Fruit fly (Drosophila melanogaster) whole organism: ENCODE measurements around the gene CG15036.

Source experiments
- CG8478 ChIP-seq: fragments of >200 bp; optimal IDR thresholded peaks from 2 replicates; lab custom pipeline; 2018; ENCODE audit warnings: inconsistent platforms
- Dll ChIP-seq: fragments of >200 bp; optimal IDR thresholded peaks from 2 replicates; lab custom pipeline; 2017
- EcR ChIP-seq, 2 experiments: fragments of >200 bp; optimal IDR thresholded peaks; 2 replicates each; lab custom pipeline; 2017; ENCODE audit warnings: missing biosample characterization in 2 of 2, missing genetic modification characterization in 2 of 2, missing genetic modification reagents in 2 of 2
- pan ChIP-seq: fragments of >200 bp; optimal IDR thresholded peaks from 2 replicates; lab custom pipeline; 2017
- psq ChIP-seq: fragments of >200 bp; optimal IDR thresholded peaks from 2 replicates; lab custom pipeline; 2017
- usp ChIP-seq: fragments of >200 bp; optimal IDR thresholded peaks from 2 replicates; lab custom pipeline; 2017; ENCODE audit warnings: missing biosample characterization, missing genetic modification characterization, mixed read lengths

The CG15036 gene

DNA sequence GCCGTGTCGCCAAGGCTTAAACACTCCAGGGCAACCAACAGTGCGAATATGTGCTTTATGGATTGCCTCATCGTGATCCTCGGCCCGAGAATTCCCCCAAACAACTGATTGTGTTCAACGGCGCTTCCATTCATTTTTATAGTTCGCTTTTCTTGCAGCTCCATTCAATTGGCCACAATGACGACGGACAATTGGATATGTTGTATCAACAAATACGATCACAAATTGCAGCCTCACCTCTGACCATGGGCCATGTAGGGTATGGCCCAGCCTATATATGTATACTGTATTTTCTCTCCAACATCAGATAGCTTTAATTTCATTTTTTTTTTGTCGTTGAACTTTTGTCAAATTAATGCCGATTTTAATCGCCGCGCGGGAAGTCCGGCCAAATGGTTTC is at the start of gene CG15036:
TSS of gene CG15036 (minus strand) at position 101 of the 400 bp plus-strand sequence.
- TF ChIP-seq Dll (lab: Kevin White, UChicago) = no peak
- no peak for TF ChIP-seq EcR (GFP tag; optimal IDR thresholded peaks at IDR 0.05; lab: Kevin White, UChicago)
- TF ChIP-seq psq (lab: Kevin White, UChicago) = no peak
- TF ChIP-seq usp (GFP tag; lab: Kevin White, UChicago) = no peak
- no peak for TF ChIP-seq pan (lab: Kevin White, UChicago)
- TF ChIP-seq CG8478 (lab: Kevin White, UChicago) = no peak

DNA sequence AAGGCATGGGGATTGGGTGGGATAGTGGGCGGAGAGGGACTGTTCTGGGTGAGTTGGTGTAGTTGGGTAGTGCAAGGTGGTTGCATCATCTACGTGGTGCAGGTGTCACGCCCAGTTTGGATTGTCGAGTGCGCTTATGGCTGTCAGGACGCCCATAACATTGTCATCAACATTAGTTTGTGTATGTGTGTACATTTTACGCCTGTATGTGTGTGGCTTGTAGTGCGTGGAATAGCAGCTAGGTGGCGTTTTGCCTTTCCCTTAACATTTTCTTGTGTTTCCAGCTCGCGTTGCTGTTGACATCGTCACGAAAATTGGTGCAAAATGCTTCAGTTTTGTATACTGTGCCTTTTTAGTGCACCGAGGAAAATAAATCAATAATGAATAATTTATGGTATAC is 41.7 kb upstream of the CG15036 start:
- TF ChIP-seq EcR (GFP tag; optimal IDR thresholded peaks at IDR 0.05; lab: Kevin White, UChicago) (no peak), usp (GFP tag; lab: Kevin White, UChicago) (no peak), psq (lab: Kevin White, UChicago) (no peak), pan (lab: Kevin White, UChicago) (no peak), CG8478 (lab: Kevin White, UChicago) (no peak), Dll (lab: Kevin White, UChicago) (no peak)

DNA sequence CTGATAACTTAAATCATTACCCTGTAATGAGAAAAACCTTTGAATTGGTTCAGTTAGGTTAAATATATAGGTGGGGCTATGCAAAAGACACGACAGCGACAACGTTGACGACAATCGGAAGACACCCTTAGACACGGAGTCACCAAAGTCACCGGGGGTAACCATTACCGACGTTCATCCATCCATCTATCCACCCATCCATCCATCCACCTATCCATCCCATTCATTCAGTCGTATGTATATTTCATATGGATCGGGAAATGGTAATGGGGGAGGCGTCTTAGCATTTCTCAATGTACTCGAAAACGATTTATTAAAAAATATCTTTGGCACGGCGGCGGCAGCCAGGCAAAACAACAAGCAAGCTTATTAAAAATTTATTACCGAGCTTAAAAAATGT is 37.4 kb upstream of the CG15036 start:
- TF ChIP-seq usp (GFP tag; lab: Kevin White, UChicago) (no peak), pan (lab: Kevin White, UChicago) (no peak), EcR (GFP tag; optimal IDR thresholded peaks at IDR 0.05; lab: Kevin White, UChicago) (no peak), Dll (lab: Kevin White, UChicago) (no peak), psq (lab: Kevin White, UChicago) (no peak), CG8478 (lab: Kevin White, UChicago) (no peak)

DNA sequence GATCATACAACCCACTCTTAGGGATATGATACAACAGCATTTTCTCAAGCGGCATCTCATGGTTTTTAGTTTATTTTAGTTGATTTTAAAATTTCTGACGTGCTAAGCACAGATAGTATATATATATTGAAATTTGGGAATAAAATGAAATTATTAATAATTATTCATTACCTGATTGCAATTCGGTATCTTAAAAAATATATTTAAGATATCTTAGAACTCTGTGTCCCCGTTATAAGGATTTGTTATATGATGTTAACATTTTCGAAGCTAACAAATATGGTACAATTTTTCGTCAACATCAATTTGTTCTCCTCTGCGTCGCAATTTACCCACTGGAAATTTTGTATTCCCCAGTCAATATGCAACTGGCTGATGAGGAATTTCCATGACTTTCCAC is 28.6 kb upstream of the CG15036 start, which contains the start of gene CG43198:
TSS of gene CG43198 (minus strand) at position 101 of the 400 bp plus-strand sequence.
- TF ChIP-seq usp (GFP tag; lab: Kevin White, UChicago) (no peak), psq (lab: Kevin White, UChicago) (no peak), EcR (GFP tag; optimal IDR thresholded peaks at IDR 0.05; lab: Kevin White, UChicago) (no peak), Dll (lab: Kevin White, UChicago) (no peak), CG8478 (lab: Kevin White, UChicago) (no peak), pan (lab: Kevin White, UChicago) (no peak)

DNA sequence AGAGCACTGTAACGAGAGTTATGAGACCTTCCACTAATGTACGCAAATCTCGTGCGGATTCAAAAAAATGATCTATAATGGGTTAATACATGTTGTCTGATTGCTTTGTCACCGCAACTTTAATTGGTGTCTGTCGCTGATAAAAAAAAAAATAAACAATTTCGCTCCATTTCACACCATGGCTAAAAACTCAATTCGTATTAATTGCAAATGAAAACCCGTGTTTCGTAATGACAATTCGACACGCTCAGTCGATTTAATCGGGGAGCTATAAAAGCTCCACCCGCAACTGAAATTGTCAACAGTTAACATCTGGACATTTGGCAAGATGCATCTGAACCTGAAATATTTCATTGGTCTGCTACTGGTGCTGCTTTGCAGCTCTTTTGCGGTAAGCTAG is 27.3 kb upstream of the CG15036 start, which contains the start of gene CG11368:
TSS of gene CG11368 (plus strand) at position 301 of the 400 bp plus-strand sequence.
- no peak for TF ChIP-seq pan (lab: Kevin White, UChicago)
- TF ChIP-seq Dll (lab: Kevin White, UChicago) = no peak
- no peak for TF ChIP-seq EcR (GFP tag; optimal IDR thresholded peaks at IDR 0.05; lab: Kevin White, UChicago)
- TF ChIP-seq psq (lab: Kevin White, UChicago) = no peak
- no peak for TF ChIP-seq usp (GFP tag; lab: Kevin White, UChicago)
- TF ChIP-seq CG8478 (lab: Kevin White, UChicago) = no peak

DNA sequence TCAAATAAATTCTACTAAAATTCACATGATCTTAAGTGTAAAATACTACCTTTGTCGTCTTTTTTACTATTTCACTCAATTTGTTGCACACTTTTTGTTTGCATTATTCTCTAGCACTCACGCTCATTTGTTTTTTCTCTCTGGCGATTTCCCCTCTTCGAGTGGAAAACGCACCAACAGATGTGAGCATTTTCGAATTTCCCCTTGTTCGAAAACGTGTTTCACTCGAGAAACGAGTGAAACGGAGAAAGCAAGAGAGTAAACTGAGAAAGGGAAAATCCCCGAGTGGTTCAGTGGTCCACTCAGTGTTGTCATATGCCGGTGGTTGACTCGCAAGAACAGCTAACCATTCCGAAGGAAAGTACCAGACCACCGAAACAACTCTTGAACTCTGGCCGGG is 20.4 kb upstream of the CG15036 start:
- no peak for TF ChIP-seq Dll (lab: Kevin White, UChicago)
- no peak for TF ChIP-seq EcR (GFP tag; optimal IDR thresholded peaks at IDR 0.05; lab: Kevin White, UChicago)
- no peak for TF ChIP-seq usp (GFP tag; lab: Kevin White, UChicago)
- TF ChIP-seq psq (lab: Kevin White, UChicago) = no peak
- no peak for TF ChIP-seq pan (lab: Kevin White, UChicago)
- TF ChIP-seq CG8478 (lab: Kevin White, UChicago) = no peak

DNA sequence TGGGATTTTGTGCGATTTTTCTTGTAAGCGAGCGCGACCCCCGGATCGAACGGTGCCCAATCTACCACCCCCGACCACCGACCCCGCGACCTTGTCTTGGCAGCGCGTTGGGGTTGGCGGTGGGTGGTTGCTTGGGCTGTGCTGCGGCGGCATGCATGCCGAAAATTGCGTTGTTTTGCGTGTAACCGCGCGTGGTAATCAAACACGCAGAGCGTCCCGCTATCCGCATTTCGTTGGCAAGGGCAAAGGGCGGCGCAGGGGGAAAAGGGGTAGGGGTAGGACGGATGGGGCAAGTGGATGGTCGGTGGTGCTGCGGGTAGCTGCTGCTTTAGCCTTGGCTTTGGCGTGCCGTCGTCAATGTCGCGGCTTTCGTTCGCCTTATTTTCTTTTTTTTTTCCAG is 7.8 kb upstream of the CG15036 start:
- TF ChIP-seq pan (lab: Kevin White, UChicago) (no peak), psq (lab: Kevin White, UChicago) (no peak), CG8478 (lab: Kevin White, UChicago) (no peak), EcR (GFP tag; optimal IDR thresholded peaks at IDR 0.05; lab: Kevin White, UChicago) (no peak), Dll (lab: Kevin White, UChicago) (no peak), usp (GFP tag; lab: Kevin White, UChicago) (no peak)

DNA sequence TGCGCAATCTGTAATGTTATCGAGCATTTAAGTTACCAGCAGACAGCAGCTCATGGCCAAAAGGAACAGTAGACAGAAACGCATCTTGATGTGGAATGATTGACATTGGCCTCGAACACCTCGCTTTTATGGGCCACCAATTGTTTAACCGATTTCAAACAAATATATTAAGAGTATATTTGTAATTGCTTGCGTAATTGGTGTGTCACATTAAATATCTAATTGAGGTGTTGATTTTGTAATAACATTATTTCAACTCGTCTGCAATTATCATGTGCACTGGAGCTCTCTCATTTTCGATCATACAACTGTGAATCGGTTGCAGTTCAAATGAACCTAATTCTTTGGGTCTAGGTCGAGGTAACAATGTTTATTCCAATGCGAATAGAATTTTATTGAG is 1.0 kb upstream of the CG15036 start, which contains the start of gene CG32726:
TSS of gene CG32726 (minus strand) at position 101 of the 400 bp plus-strand sequence.
- TF ChIP-seq psq (lab: Kevin White, UChicago) (no peak), CG8478 (lab: Kevin White, UChicago) (no peak), usp (GFP tag; lab: Kevin White, UChicago) (no peak)

DNA sequence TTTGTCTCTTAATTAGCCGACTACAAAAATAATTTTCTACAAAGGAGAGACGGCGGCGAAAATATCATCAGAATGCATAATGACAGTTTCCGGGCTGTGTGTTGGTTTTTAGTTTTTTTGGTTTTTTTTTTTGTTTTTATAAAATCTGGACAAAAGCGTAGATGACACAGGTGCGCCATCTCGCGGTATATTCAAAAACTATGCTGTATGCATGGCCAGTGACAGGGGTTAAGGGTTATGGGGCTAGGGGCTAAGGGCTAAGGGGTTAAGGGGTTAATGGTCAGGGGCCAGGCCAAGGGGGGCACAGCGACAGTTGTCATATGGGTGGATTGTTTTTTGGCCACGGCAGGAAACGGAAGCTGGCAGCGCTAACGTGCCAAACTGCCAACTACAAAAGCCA is 2.1 kb downstream of the CG15036 start:
- TF ChIP-seq EcR (GFP tag; optimal IDR thresholded peaks at IDR 0.05; lab: Kevin White, UChicago) = no peak
- no peak for TF ChIP-seq usp (GFP tag; lab: Kevin White, UChicago)
- TF ChIP-seq Dll (lab: Kevin White, UChicago) = no peak
- TF ChIP-seq CG8478 (lab: Kevin White, UChicago) = no peak
- TF ChIP-seq pan (lab: Kevin White, UChicago) = no peak

DNA sequence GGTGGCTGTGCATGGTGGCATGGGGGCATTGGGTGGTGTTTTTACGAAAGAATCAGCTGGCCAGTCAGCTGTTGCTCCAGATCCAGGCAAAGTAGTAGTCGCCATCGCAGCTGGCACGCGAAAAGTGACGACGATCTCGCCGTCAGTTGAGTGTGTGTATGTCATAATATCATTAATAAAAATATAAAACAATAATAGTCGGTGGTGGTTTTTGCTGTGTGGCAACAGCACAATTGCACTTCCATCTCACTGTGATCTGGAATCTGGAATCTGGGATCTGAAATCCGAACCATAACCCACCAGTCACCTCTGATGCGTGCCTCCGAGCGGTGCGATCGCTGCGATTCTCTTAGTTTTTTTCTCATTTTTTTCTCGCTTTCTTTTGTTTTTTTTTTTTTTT is 6.3 kb downstream of the CG15036 start, which contains the start of gene rumpel:
TSS of gene rumpel (plus strand) at position 301 of the 400 bp plus-strand sequence.
- TF ChIP-seq psq (lab: Kevin White, UChicago) = no peak
- TF ChIP-seq Dll (lab: Kevin White, UChicago) = no peak
- no peak for TF ChIP-seq pan (lab: Kevin White, UChicago)
- no peak for TF ChIP-seq EcR (GFP tag; optimal IDR thresholded peaks at IDR 0.05; lab: Kevin White, UChicago)
- no peak for TF ChIP-seq usp (GFP tag; lab: Kevin White, UChicago)
- no peak for TF ChIP-seq CG8478 (lab: Kevin White, UChicago)

DNA sequence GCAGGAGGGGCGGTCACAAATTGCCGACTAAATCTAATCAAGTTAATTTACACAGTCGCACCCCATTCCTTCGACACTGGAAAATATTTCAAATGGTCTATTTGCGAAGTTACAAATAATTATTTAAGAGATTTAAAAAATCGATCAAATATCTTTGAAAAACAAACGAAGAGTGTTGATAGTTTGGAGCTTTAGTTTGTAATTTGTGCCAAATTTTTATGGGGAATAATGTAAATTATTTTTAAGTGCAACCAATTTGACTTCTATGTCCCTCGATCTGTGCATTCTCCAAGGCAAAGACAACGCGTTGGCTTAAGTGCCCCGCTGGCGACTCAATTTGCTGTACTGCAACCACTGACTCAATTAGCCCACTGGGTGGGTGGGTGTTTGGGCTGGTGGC is 6.8 kb downstream of the CG15036 start:
- TF ChIP-seq Dll (lab: Kevin White, UChicago) = no peak
- no peak for TF ChIP-seq usp (GFP tag; lab: Kevin White, UChicago)
- no peak for TF ChIP-seq psq (lab: Kevin White, UChicago)
- TF ChIP-seq pan (lab: Kevin White, UChicago) = no peak
- no peak for TF ChIP-seq EcR (GFP tag; optimal IDR thresholded peaks at IDR 0.05; lab: Kevin White, UChicago)
- TF ChIP-seq CG8478 (lab: Kevin White, UChicago) = no peak
